Worm (Caenorhabditis elegans): ENCODE measurements around the gene unc-18.
A peak's percentile ranks its signal among the peaks of the same experiment; 100 is the strongest.

unc-18 gene

DNA sequence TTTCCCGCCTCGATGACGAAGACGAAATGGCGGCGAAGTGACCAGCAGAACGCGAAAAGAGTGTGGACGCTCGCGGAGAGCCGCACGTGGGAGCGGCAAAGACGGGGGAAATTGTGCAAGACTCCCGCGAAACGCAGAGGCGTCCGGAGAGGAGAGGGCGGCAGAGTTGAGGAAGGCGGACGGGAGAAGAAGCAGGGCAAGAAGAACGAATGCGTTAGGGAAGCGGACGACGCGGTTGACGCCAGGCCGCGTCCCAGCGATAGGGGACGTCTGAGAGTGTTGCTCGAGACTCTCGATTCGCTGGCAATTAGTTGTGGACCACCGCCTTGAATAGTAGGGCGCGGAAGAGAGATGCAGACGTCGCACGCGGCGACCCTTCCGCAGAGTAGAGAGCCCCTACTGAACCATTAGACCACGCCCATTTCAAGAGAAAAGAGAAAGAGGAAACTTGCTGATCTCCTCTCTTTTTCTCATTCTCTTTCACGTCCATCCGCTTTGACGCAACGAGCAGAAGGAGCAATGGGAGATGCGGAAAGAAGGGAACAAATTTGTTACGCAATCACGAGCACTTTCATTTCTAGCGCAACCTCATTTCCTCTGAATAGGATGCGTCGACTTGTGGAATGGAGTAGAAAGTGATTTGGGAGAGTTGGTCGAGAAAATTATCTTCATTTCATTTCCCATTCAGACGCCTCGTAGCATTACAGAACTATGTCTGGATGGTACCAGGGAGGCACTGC lies 31.3 kb upstream of the unc-18 start:
- TF ChIP-seq cnd-1 (tag; optimal IDR thresholded peaks at IDR 0.05) (no peak), sptf-1 (tag; optimal IDR thresholded peaks at IDR 0.05) (no peak), unc-62 (GFP tag; optimal IDR thresholded peaks at IDR 0.05) (no peak), mep-1 (tag; optimal IDR thresholded peaks at IDR 0.05) (no peak), elt-1 (tag; optimal IDR thresholded peaks at IDR 0.05; ENCODE audit: borderline replicate concordance, insufficient read depth) (no peak), M03D4.4 (tag; optimal IDR thresholded peaks at IDR 0.05) (no peak), nhr-12 (tag; optimal IDR thresholded peaks at IDR 0.05) (no peak), mls-2 (tag; optimal IDR thresholded peaks at IDR 0.05) (peak; percentile 38), ces-1 (GFP tag; optimal IDR thresholded peaks at IDR 0.05) (peak; percentile 86), nhr-2 (tag; optimal IDR thresholded peaks at IDR 0.05) (no peak), pha-4 (tag; optimal IDR thresholded peaks at IDR 0.05) (no peak), flh-1 (GFP tag; optimal IDR thresholded peaks at IDR 0.05) (no peak), nhr-28 (tag; optimal IDR thresholded peaks at IDR 0.05) (no peak), hlh-1 (tag; optimal IDR thresholded peaks at IDR 0.05) (no peak), zip-8 (tag; optimal IDR thresholded peaks at IDR 0.05) (peak; percentile 73), unc-120 (tag; optimal IDR thresholded peaks at IDR 0.05; ENCODE audit: poor library complexity, severe bottlenecking) (peak; percentile 64), bed-3 (GFP tag; optimal IDR thresholded peaks at IDR 0.05) (peak; percentile 27), lin-13 (tag; optimal IDR thresholded peaks at IDR 0.05) (peak; percentile 25)

DNA sequence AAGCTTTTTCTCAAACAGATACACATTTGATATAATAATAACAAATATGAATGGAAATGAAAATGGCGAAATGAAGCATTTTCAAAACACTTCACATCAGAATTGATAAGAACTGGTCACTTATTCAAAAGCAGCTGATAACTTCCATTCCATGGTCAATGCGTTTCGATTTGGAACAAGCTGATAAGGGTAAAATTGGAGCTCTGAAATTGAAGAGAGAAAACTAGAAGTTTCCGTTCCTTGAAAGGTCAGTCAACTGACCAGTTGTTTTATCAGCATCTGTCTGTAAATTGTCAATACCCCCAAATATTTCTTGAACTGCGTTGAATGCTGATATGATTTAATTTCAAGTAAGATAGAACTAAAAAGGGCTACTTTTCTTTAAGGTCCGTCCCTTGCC lies 30.4 kb upstream of the unc-18 start:
- TF ChIP-seq unc-120 (tag; optimal IDR thresholded peaks at IDR 0.05; ENCODE audit: poor library complexity, severe bottlenecking) (no peak), cnd-1 (tag; optimal IDR thresholded peaks at IDR 0.05) (no peak), mab-5 (tag; optimal IDR thresholded peaks at IDR 0.05) (no peak), nhr-237 (tag; optimal IDR thresholded peaks at IDR 0.05) (no peak), drap-1 (GFP tag; optimal IDR thresholded peaks at IDR 0.05) (no peak), M03D4.4 (tag; optimal IDR thresholded peaks at IDR 0.05) (no peak), nhr-76 (tag; optimal IDR thresholded peaks at IDR 0.05) (no peak)

DNA sequence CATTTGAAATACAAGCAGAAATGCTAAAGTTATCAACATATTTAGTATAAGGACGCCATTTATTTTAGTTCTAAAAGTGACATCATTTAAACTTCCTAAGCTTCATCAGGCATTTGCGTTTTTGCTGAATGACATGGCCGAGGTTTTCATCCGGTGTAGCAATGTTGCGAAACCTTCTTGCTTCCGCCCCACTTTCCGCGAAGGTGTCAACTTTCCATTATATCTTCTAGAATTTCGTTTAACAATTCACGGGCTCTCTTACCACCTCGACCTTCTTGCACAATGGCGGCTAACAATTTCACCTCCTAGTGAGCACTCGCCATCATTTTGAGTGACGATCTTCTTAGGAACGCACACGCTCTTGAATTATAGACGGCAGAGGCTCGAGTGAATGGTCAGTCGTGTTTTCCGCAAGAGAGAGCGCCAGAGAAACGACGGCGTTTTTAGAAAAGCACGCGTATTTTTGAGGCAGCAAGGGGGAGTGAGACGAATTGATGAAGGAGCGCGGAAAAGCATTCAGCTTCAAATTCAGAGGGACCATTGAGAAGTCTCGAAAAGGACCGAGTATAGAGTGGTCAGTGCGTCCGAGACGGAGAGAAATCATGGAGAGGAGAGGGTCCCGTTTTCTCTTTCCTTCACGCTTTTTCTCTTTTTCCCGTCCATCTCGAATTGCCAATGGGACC lies 28.8 kb upstream of the unc-18 start:
- no peak for TF ChIP-seq lin-32 (GFP tag; optimal IDR thresholded peaks at IDR 0.05)
- no peak for TF ChIP-seq bed-3 (GFP tag; optimal IDR thresholded peaks at IDR 0.05)
- peak; percentile 25 for TF ChIP-seq unc-120 (tag; optimal IDR thresholded peaks at IDR 0.05; ENCODE audit: poor library complexity, severe bottlenecking)
- no peak for TF ChIP-seq ceh-83 (GFP tag; optimal IDR thresholded peaks at IDR 0.05)
- TF ChIP-seq nhr-12 (tag; optimal IDR thresholded peaks at IDR 0.05), result no peak
- TF ChIP-seq mls-2 (tag; optimal IDR thresholded peaks at IDR 0.05), result no peak
- no peak for TF ChIP-seq ceh-39 (tag; optimal IDR thresholded peaks at IDR 0.05)
- TF ChIP-seq sem-2 (GFP tag; optimal IDR thresholded peaks at IDR 0.05), result no peak
- no peak for TF ChIP-seq sptf-1 (tag; optimal IDR thresholded peaks at IDR 0.05)
- no peak for TF ChIP-seq unc-39 (tag; optimal IDR thresholded peaks at IDR 0.05)
- TF ChIP-seq nhr-76 (tag; optimal IDR thresholded peaks at IDR 0.05), result no peak
- peak; percentile 32 for TF ChIP-seq ces-1 (GFP tag; optimal IDR thresholded peaks at IDR 0.05)

DNA sequence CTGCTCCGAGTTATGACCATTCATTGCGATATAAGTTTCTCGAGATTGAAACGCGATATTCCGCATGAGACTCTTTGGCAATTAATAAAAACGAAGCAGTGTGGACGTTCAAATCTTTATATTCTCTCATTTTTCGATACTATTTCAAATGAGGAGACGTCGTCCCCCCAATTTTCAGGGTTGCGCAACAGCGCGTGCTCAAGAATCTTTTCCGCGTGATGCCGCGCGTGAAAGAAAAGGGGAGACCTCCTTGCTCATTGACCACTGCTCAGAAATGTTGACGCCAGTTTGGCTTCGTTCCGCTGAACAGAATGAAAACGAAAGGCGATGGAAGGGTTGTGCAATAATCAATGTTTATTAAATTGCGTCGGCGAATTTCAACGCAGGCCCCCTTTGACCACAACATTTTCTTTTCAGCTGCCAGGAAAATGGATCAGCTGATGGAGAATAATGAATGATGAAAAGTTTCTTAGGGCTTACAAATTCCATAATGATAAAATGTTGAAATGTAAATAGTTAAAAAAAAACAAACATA lies 27.2 kb upstream of the unc-18 start:
- TF ChIP-seq ces-1 (GFP tag; optimal IDR thresholded peaks at IDR 0.05) (peak; percentile 79), zip-8 (tag; optimal IDR thresholded peaks at IDR 0.05) (peak; percentile 46), hlh-1 (tag; optimal IDR thresholded peaks at IDR 0.05) (no peak)

DNA sequence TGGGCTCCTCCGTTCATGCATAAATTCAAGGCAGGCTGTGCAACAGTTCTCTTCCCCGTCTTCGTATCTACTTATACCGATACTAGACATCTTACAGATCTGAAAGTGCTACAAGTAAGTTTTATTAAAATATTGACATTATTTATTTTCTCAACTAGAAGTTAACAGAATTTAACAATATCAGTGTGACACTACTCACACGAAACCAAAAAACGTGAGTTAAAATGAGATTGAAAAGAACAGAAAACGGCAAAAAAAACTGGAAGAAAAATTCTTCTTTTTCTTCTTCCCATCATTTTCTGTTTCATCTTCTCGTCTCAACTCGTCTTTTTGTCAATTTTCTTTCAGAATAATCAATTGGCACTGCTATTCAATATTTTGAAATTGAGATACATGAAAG lies 25.8 kb upstream of the unc-18 start, which contains the start of gene F27D9.12:
F27D9.12 (minus strand) TSS at position 101 of the 400 bp plus-strand sequence.
- TF ChIP-seq ces-1 (GFP tag; optimal IDR thresholded peaks at IDR 0.05) (no peak), nhr-12 (tag; optimal IDR thresholded peaks at IDR 0.05) (no peak), nhr-76 (tag; optimal IDR thresholded peaks at IDR 0.05) (no peak), M03D4.4 (tag; optimal IDR thresholded peaks at IDR 0.05) (no peak), cnd-1 (tag; optimal IDR thresholded peaks at IDR 0.05) (no peak), bed-3 (GFP tag; optimal IDR thresholded peaks at IDR 0.05) (no peak), hlh-1 (tag; optimal IDR thresholded peaks at IDR 0.05) (no peak), blmp-1 (tag; optimal IDR thresholded peaks at IDR 0.05) (no peak), flh-1 (GFP tag; optimal IDR thresholded peaks at IDR 0.05) (no peak), elt-1 (tag; optimal IDR thresholded peaks at IDR 0.05; ENCODE audit: borderline replicate concordance, insufficient read depth) (no peak), snpc-4 (tag; optimal IDR thresholded peaks at IDR 0.05) (no peak), unc-39 (tag; optimal IDR thresholded peaks at IDR 0.05) (no peak)

Data from whole organism, mixed stage, embryonic.